Fruit fly (Drosophila melanogaster) whole organism, embryonic: ENCODE measurements around the gene CG41128.

Source experiments
- BEAF-32 ChIP-seq: fragments of 200-800 bp; sonication (Bioruptor generic); optimal IDR thresholded peaks from 3 replicates; lab custom pipeline; 2017; ENCODE audit warnings: missing biosample characterization, missing genetic modification characterization, mild to moderate bottlenecking, moderate library complexity, missing genetic modification reagents
- Bdp1 ChIP-seq: fragments of 200-800 bp; sonication (Bioruptor generic); optimal IDR thresholded peaks from 3 replicates; lab custom pipeline; 2016; ENCODE audit warnings: missing biosample characterization, missing genetic modification characterization
- Bteb2 ChIP-seq: fragments of 200-800 bp; sonication (Bioruptor generic); optimal IDR thresholded peaks from 2 replicates; lab custom pipeline; 2016; ENCODE audit warnings: missing biosample characterization, missing genetic modification characterization
- CG10321 ChIP-seq: fragments of 200-800 bp; sonication (Bioruptor generic); IDR thresholded peaks from 2 replicates; pipeline ENCODE4 v1.3.6; 2022; ENCODE audit warnings: missing biosample characterization, missing genetic modification characterization
- CG11723 ChIP-seq: fragments of 200-800 bp; sonication (Bioruptor generic); optimal IDR thresholded peaks from 2 replicates; lab custom pipeline; 2017; ENCODE audit warnings: missing biosample characterization, mild to moderate bottlenecking, missing genetic modification characterization
- CG12744 ChIP-seq: fragments of 200-800 bp; sonication (Bioruptor generic); optimal IDR thresholded peaks from 2 replicates; lab custom pipeline; 2016; ENCODE audit warnings: missing biosample characterization, missing genetic modification characterization
- CG12942 ChIP-seq: fragments of 200-800 bp; sonication (Bioruptor generic); optimal IDR thresholded peaks from 3 replicates; lab custom pipeline; 2016; ENCODE audit warnings: missing biosample characterization, missing genetic modification characterization
- CG14710 ChIP-seq: fragments of 200-800 bp; sonication (Bioruptor generic); optimal IDR thresholded peaks from 3 replicates; lab custom pipeline; 2019; ENCODE audit warnings: missing biosample characterization, mild to moderate bottlenecking, missing genetic modification characterization, moderate library complexity
- CG17186 ChIP-seq: fragments of 200-800 bp; sonication (Bioruptor generic); optimal IDR thresholded peaks from 3 replicates; lab custom pipeline; 2017; ENCODE audit warnings: missing biosample characterization, missing genetic modification reagents, missing genetic modification characterization
- CG18262 ChIP-seq: fragments of 200-800 bp; optimal IDR thresholded peaks from 3 replicates; lab custom pipeline; 2019; ENCODE audit warnings: missing biosample characterization, mild to moderate bottlenecking, missing genetic modification characterization, moderate library complexity
- CG18476 ChIP-seq: fragments of 200-800 bp; sonication (Bioruptor generic); optimal IDR thresholded peaks from 2 replicates; lab custom pipeline; 2016; ENCODE audit warnings: missing biosample characterization, mild to moderate bottlenecking, missing genetic modification characterization
- CG18619 ChIP-seq: fragments of 200-800 bp; sonication (Bioruptor generic); optimal IDR thresholded peaks from 3 replicates; lab custom pipeline; 2017; ENCODE audit warnings: missing biosample characterization, mild to moderate bottlenecking, missing genetic modification characterization
- CG2202 ChIP-seq: fragments of 200-800 bp; sonication (Bioruptor generic); optimal IDR thresholded peaks from 2 replicates; lab custom pipeline; 2018; ENCODE audit warnings: missing biosample characterization, mild to moderate bottlenecking, missing genetic modification characterization
- CG4404 ChIP-seq: fragments of 200-800 bp; sonication (Bioruptor generic); IDR thresholded peaks from 2 replicates; pipeline ENCODE4 v1.3.6; 2022; ENCODE audit warnings: missing biosample characterization, missing genetic modification characterization
- CG4617 ChIP-seq: fragments of 200-800 bp; sonication (Bioruptor generic); optimal IDR thresholded peaks from 3 replicates; lab custom pipeline; 2016; ENCODE audit warnings: missing biosample characterization, missing genetic modification characterization, borderline replicate concordance
- CG5953 ChIP-seq: fragments of 200-800 bp; sonication (Bioruptor generic); IDR thresholded peaks from 2 replicates; pipeline ENCODE4 v1.3.6; 2022; ENCODE audit warnings: missing biosample characterization, missing genetic modification characterization
- CG6254 ChIP-seq: fragments of 200-800 bp; sonication (Bioruptor generic); optimal IDR thresholded peaks from 3 replicates; lab custom pipeline; 2017; ENCODE audit warnings: mild to moderate bottlenecking, missing biosample characterization, missing genetic modification reagents, missing genetic modification characterization
- CG6654 ChIP-seq: fragments of 200-800 bp; sonication (Bioruptor generic); optimal IDR thresholded peaks from 2 replicates; lab custom pipeline; 2017; ENCODE audit warnings: missing biosample characterization, mild to moderate bottlenecking, missing genetic modification characterization
- CG7987 ChIP-seq: fragments of 200-800 bp; sonication (Bioruptor generic); optimal IDR thresholded peaks from 2 replicates; lab custom pipeline; 2018; ENCODE audit warnings: missing biosample characterization, mild to moderate bottlenecking, missing genetic modification characterization, moderate library complexity
- CG8089 ChIP-seq: fragments of 200-800 bp; sonication (Bioruptor generic); optimal IDR thresholded peaks from 3 replicates; lab custom pipeline; 2016; ENCODE audit warnings: missing biosample characterization, missing genetic modification characterization
- CG8290 ChIP-seq, 3 experiments: fragments of 200-800 bp; sonication (Bioruptor generic); optimal IDR thresholded peaks; 2 replicates each; lab custom pipeline; 2016 to 2019; ENCODE audit warnings: missing biosample characterization in 3 of 3, missing genetic modification characterization in 3 of 3, mild to moderate bottlenecking in 2 of 3, moderate library complexity in 1 of 3
- CG9609 ChIP-seq: fragments of 200-800 bp; sonication (Bioruptor generic); optimal IDR thresholded peaks from 3 replicates; lab custom pipeline; 2016; ENCODE audit warnings: missing biosample characterization, missing genetic modification characterization
- CG9932 ChIP-seq: fragments of 200-800 bp; sonication (Bioruptor generic); IDR thresholded peaks from 2 replicates; pipeline ENCODE4 v1.3.6; 2022; ENCODE audit warnings: missing biosample characterization, missing genetic modification characterization
- CkIIα-i1 ChIP-seq: fragments of 200-800 bp; sonication (Bioruptor generic); IDR thresholded peaks from 2 replicates; pipeline ENCODE4 v1.3.6; 2022; ENCODE audit warnings: missing biosample characterization, missing genetic modification characterization
- Dll ChIP-seq: fragments of 200-800 bp; sonication (Bioruptor generic); IDR thresholded peaks from 4 replicates; pipeline ENCODE4 v1.3.6; 2022; ENCODE audit warnings: missing biosample characterization, missing genetic modification characterization; ENCODE audit not compliant: partially characterized antibody
- Dref ChIP-seq: fragments of 200-800 bp; sonication (Bioruptor generic); IDR thresholded peaks from 2 replicates; pipeline ENCODE4 v1.3.6; 2022; ENCODE audit warnings: missing biosample characterization, missing genetic modification characterization
- Ets65A ChIP-seq: fragments of 200-800 bp; sonication (Bioruptor generic); peaks from one replicate; lab custom pipeline; 2016; ENCODE audit warnings: missing biosample characterization, missing genetic modification characterization
- HLH4C ChIP-seq: fragments of 200-800 bp; sonication (Bioruptor generic); IDR thresholded peaks from 3 replicates; pipeline ENCODE4 v1.3.6; 2022; ENCODE audit warnings: missing biosample characterization, missing genetic modification characterization; ENCODE audit not compliant: partially characterized antibody
- Hey ChIP-seq: fragments of 200-800 bp; sonication (Bioruptor generic); optimal IDR thresholded peaks from 3 replicates; lab custom pipeline; 2018; ENCODE audit warnings: missing biosample characterization, mild to moderate bottlenecking, missing genetic modification characterization
- Nf-YA ChIP-seq: fragments of 200-800 bp; sonication (Bioruptor generic); IDR thresholded peaks from 2 replicates; pipeline ENCODE4 v1.3.6; 2022; ENCODE audit warnings: missing biosample characterization, missing genetic modification characterization
- Ravus ChIP-seq: fragments of 200-800 bp; sonication (Bioruptor generic); IDR thresholded peaks from 2 replicates; pipeline ENCODE4 v1.3.6; 2022; ENCODE audit warnings: missing biosample characterization, missing genetic modification characterization
- Rx ChIP-seq: fragments of 200-800 bp; sonication (Bioruptor generic); IDR thresholded peaks from 2 replicates; pipeline ENCODE4 v1.3.6; 2022; ENCODE audit warnings: missing biosample characterization, missing genetic modification characterization
- YL-1 ChIP-seq: fragments of 200-800 bp; sonication (Bioruptor generic); optimal IDR thresholded peaks from 3 replicates; lab custom pipeline; 2017; ENCODE audit warnings: missing biosample characterization, mild to moderate bottlenecking, missing genetic modification characterization
- al ChIP-seq: fragments of 200-800 bp; sonication (Bioruptor generic); IDR thresholded peaks from 2 replicates; pipeline ENCODE4 v1.3.6; 2022; ENCODE audit warnings: missing biosample characterization, missing genetic modification characterization
- crol ChIP-seq: fragments of 200-800 bp; sonication (Bioruptor generic); IDR thresholded peaks from 2 replicates; pipeline ENCODE4 v1.3.6; 2022; ENCODE audit warnings: missing biosample characterization, missing genetic modification characterization
- dati ChIP-seq: fragments of 200-800 bp; sonication (Bioruptor generic); IDR thresholded peaks from 2 replicates; pipeline ENCODE4 v1.3.6; 2022; ENCODE audit warnings: missing biosample characterization, missing genetic modification characterization
- dmrt99B ChIP-seq: fragments of 200-800 bp; sonication (Bioruptor generic); optimal IDR thresholded peaks from 2 replicates; lab custom pipeline; 2018; ENCODE audit warnings: missing biosample characterization, mild to moderate bottlenecking, missing genetic modification characterization, moderate library complexity
- grau ChIP-seq: fragments of 200-800 bp; optimal IDR thresholded peaks from 3 replicates; lab custom pipeline; 2019; ENCODE audit warnings: missing biosample characterization, mild to moderate bottlenecking, missing genetic modification characterization, moderate library complexity
- inv ChIP-seq: fragments of 200-800 bp; sonication (Bioruptor generic); IDR thresholded peaks from 2 replicates; pipeline ENCODE4 v1.3.6; 2022; ENCODE audit warnings: missing biosample characterization, missing genetic modification characterization; ENCODE audit not compliant: partially characterized antibody
- kah ChIP-seq: fragments of 200-800 bp; sonication (Bioruptor generic); optimal IDR thresholded peaks from 2 replicates; lab custom pipeline; 2018; ENCODE audit warnings: missing biosample characterization, mild to moderate bottlenecking, missing genetic modification characterization
- lilli ChIP-seq: fragments of 200-800 bp; sonication (Bioruptor generic); optimal IDR thresholded peaks from 3 replicates; lab custom pipeline; 2016; ENCODE audit warnings: missing biosample characterization, missing genetic modification characterization
- mirr ChIP-seq: fragments of 200-800 bp; sonication (Bioruptor generic); optimal IDR thresholded peaks from 3 replicates; lab custom pipeline; 2018; ENCODE audit warnings: missing biosample characterization, mild to moderate bottlenecking, missing genetic modification characterization
- nerfin-1 ChIP-seq: fragments of 200-800 bp; sonication (Bioruptor generic); optimal IDR thresholded peaks from 3 replicates; lab custom pipeline; 2019; ENCODE audit warnings: missing biosample characterization, mild to moderate bottlenecking, missing genetic modification characterization, moderate library complexity
- odd ChIP-seq: fragments of 200-800 bp; sonication (Bioruptor generic); optimal IDR thresholded peaks from 2 replicates; lab custom pipeline; 2017; ENCODE audit warnings: missing biosample characterization, mild to moderate bottlenecking, missing genetic modification characterization
- onecut ChIP-seq: fragments of 200-800 bp; sonication (Bioruptor generic); IDR thresholded peaks from 2 replicates; pipeline ENCODE4 v1.3.6; 2022; ENCODE audit warnings: missing biosample characterization, missing genetic modification characterization
- peb ChIP-seq: fragments of 200-800 bp; sonication (Bioruptor generic); IDR thresholded peaks from 2 replicates; pipeline ENCODE4 v1.3.6; 2022; ENCODE audit warnings: missing biosample characterization, missing genetic modification characterization
- sim ChIP-seq: fragments of 200-800 bp; sonication (Bioruptor generic); IDR thresholded peaks from 2 replicates; pipeline ENCODE4 v1.3.6; 2022; ENCODE audit warnings: missing biosample characterization, missing genetic modification characterization
- sisA ChIP-seq: fragments of 200-800 bp; sonication (Bioruptor generic); IDR thresholded peaks from 2 replicates; pipeline ENCODE4 v1.3.6; 2022; ENCODE audit warnings: missing biosample characterization, missing genetic modification characterization
- sob ChIP-seq: fragments of 200-800 bp; sonication (Bioruptor generic); IDR thresholded peaks from 2 replicates; pipeline ENCODE4 v1.3.6; 2022; ENCODE audit warnings: missing biosample characterization, missing genetic modification characterization
- ssp ChIP-seq: fragments of 200-800 bp; sonication (Bioruptor generic); IDR thresholded peaks from 2 replicates; pipeline ENCODE4 v1.3.6; 2022; ENCODE audit warnings: missing biosample characterization, missing genetic modification characterization
- tap ChIP-seq: fragments of 200-800 bp; optimal IDR thresholded peaks from 3 replicates; lab custom pipeline; 2019; ENCODE audit warnings: missing biosample characterization, mild to moderate bottlenecking, missing genetic modification characterization, moderate library complexity

The CG41128 gene

dm6 chr3R:3789607-3790268 lies 39.6 kb downstream of the CG41128 start (continued):
- no peak for TF ChIP-seq peb (GFP tag; lab: Robert Waterston, UW)
- no peak for TF ChIP-seq CG6254 (GFP tag; lab: Kevin White, UChicago)
- no peak for TF ChIP-seq Dref (GFP tag; lab: Robert Waterston, UW)
- TF ChIP-seq CG8089 = peak; percentile 63
- TF ChIP-seq CG10321 (GFP tag; lab: Robert Waterston, UW) = no peak
- TF ChIP-seq CG4617 (GFP tag; lab: Kevin White, UChicago) = peak; percentile 56
- no peak for TF ChIP-seq CG9609
- no peak for TF ChIP-seq grau (tag; lab: Kevin White, UChicago)
- TF ChIP-seq Dll (GFP tag; lab: Robert Waterston, UW) = no peak
- TF ChIP-seq CG17186 (GFP tag; lab: Kevin White, UChicago) = no peak
- TF ChIP-seq dmrt99B = no peak
- no peak; the same call in 1 of the 2 replicates for TF ChIP-seq sob (GFP tag; lab: Robert Waterston, UW)
- no peak for TF ChIP-seq tap (tag; lab: Kevin White, UChicago)
- TF ChIP-seq CkIIα-i1 (GFP tag; lab: Robert Waterston, UW) = no peak
- TF ChIP-seq odd (GFP tag; lab: Kevin White, UChicago) = no peak
- TF ChIP-seq Nf-YA (GFP tag; lab: Robert Waterston, UW) = no peak
- no peak for TF ChIP-seq Bteb2
- no peak for TF ChIP-seq CG6654
- peak; percentile 10 for TF ChIP-seq BEAF-32 (GFP tag; lab: Kevin White, UChicago)
- TF ChIP-seq nerfin-1 (tag; lab: Kevin White, UChicago) = no peak
- TF ChIP-seq kah = no peak
- no peak for TF ChIP-seq CG9932
- TF ChIP-seq Bdp1 (GFP tag; lab: Kevin White, UChicago) = no peak
- peak; percentile 88 for TF ChIP-seq CG11723 (GFP tag; lab: Kevin White, UChicago)
- TF ChIP-seq CG4404 = no peak
- TF ChIP-seq dati (GFP tag; lab: Robert Waterston, UW) = no peak
- TF ChIP-seq mirr (GFP tag; lab: Kevin White, UChicago) = no peak
- no peak for TF ChIP-seq onecut (GFP tag; lab: Robert Waterston, UW)
- TF ChIP-seq YL-1 (GFP tag; lab: Kevin White, UChicago) = no peak
- no peak for TF ChIP-seq Hey (tag; lab: Kevin White, UChicago)
- peak; percentile 80 for TF ChIP-seq CG8290 (GFP tag; optimal IDR thresholded peaks at IDR 0.05; lab: Kevin White, UChicago)
- TF ChIP-seq CG8290 (tag; optimal IDR thresholded peaks at IDR 0.05; lab: Kevin White, UChicago) = peak in 1 of 2 experiments; percentile 2
- TF ChIP-seq crol = no peak
- TF ChIP-seq sim (GFP tag; lab: Robert Waterston, UW) = no peak
- TF ChIP-seq CG14710 = peak; percentile 19
- TF ChIP-seq lilli (GFP tag; lab: Kevin White, UChicago) = no peak
- TF ChIP-seq CG7987 (GFP tag; lab: Kevin White, UChicago) = no peak
- TF ChIP-seq CG2202 (tag; lab: Kevin White, UChicago) = no peak
- TF ChIP-seq Rx (GFP tag; lab: Robert Waterston, UW) = no peak
- TF ChIP-seq Ets65A (GFP tag; lab: Kevin White, UChicago) = no peak
- TF ChIP-seq inv (GFP tag; lab: Robert Waterston, UW) = no peak
- TF ChIP-seq sisA (GFP tag; lab: Robert Waterston, UW) = no peak
- TF ChIP-seq ssp (GFP tag; lab: Robert Waterston, UW) = peak; percentile 99
- no peak for TF ChIP-seq CG18476 (GFP tag; lab: Kevin White, UChicago)
- no peak for TF ChIP-seq CG5953
- no peak for TF ChIP-seq CG18619 (GFP tag; lab: Kevin White, UChicago)
- TF ChIP-seq CG18262 = no peak
- TF ChIP-seq CG12942 (GFP tag; lab: Kevin White, UChicago) = no peak
- no peak for TF ChIP-seq Ravus (GFP tag; lab: Robert Waterston, UW)
- TF ChIP-seq HLH4C (GFP tag; lab: Robert Waterston, UW) = no peak
- no peak for TF ChIP-seq al (GFP tag; lab: Robert Waterston, UW)
- no peak for TF ChIP-seq CG12744 (GFP tag; lab: Kevin White, UChicago)
